Worm (Caenorhabditis elegans) whole organism, early embryonic: ENCODE measurements around the gene cest-31.

Experiments
- B0310.2 ChIP-seq: sonication (generic microtip); optimal IDR thresholded peaks from 2 replicates; lab custom pipeline; 2016; ENCODE audit warnings: mild to moderate bottlenecking, missing genetic modification characterization, missing compliant biosample characterization
- F13C5.2 ChIP-seq: sonication (generic microtip); optimal IDR thresholded peaks from 2 replicates; lab custom pipeline; 2017; ENCODE audit warnings: mild to moderate bottlenecking, missing genetic modification characterization, inconsistent platforms, missing compliant biosample characterization
- aly-1 ChIP-seq: sonication (generic microtip); optimal IDR thresholded peaks from 2 replicates; lab custom pipeline; 2016; ENCODE audit warnings: missing genetic modification characterization, missing compliant biosample characterization
- ama-1 ChIP-seq: fragments of 150-350 bp; optimal IDR thresholded peaks from 2 replicates; lab custom pipeline; 2014
- ceh-13 ChIP-seq: fragments of 200-800 bp; sonication (Bioruptor generic); optimal IDR thresholded peaks from 2 replicates; lab custom pipeline; 2018; ENCODE audit warnings: mild to moderate bottlenecking, missing genetic modification characterization, missing compliant biosample characterization
- ceh-36 ChIP-seq: sonication (generic microtip); optimal IDR thresholded peaks from 2 replicates; lab custom pipeline; 2016; ENCODE audit warnings: missing genetic modification characterization, inconsistent platforms, missing compliant biosample characterization
- ets-7 ChIP-seq: sonication (generic microtip); optimal IDR thresholded peaks from 2 replicates; lab custom pipeline; 2016; ENCODE audit warnings: missing genotype, missing genetic modification characterization, missing compliant biosample characterization
- flt-1 ChIP-seq: fragments of 200-800 bp; sonication (Bioruptor generic); IDR thresholded peaks from 2 replicates; pipeline ENCODE4 v1.3.6; 2022; ENCODE audit warnings: missing genetic modification characterization, missing compliant biosample characterization
- hmbx-1 ChIP-seq: sonication (generic microtip); optimal IDR thresholded peaks from 2 replicates; lab custom pipeline; 2016; ENCODE audit warnings: mild to moderate bottlenecking, missing genetic modification characterization, missing compliant biosample characterization
- hmg-4 ChIP-seq: fragments of 200-800 bp; sonication (Bioruptor generic); optimal IDR thresholded peaks from 2 replicates; lab custom pipeline; 2018; ENCODE audit warnings: mild to moderate bottlenecking, missing genetic modification characterization, missing compliant biosample characterization
- hnd-1 ChIP-seq: sonication (generic microtip); optimal IDR thresholded peaks from 2 replicates; lab custom pipeline; 2016; ENCODE audit warnings: missing genetic modification characterization, missing compliant biosample characterization
- pes-1 ChIP-seq: fragments of 200-800 bp; sonication (Bioruptor generic); IDR thresholded peaks from 2 replicates; pipeline ENCODE4 v1.3.6; 2022; ENCODE audit warnings: missing genetic modification reagents, missing genetic modification characterization, missing compliant biosample characterization
- scrt-1 ChIP-seq: fragments of 200-800 bp; sonication (Bioruptor generic); IDR thresholded peaks from 2 replicates; pipeline ENCODE4 v1.3.6; 2022; ENCODE audit warnings: missing genetic modification characterization, missing compliant biosample characterization
- sea-1 ChIP-seq: fragments of 200-800 bp; sonication (Bioruptor generic); conservative IDR thresholded peaks from 2 replicates; pipeline ENCODE4 v1.3.6; 2022; ENCODE audit warnings: missing genetic modification characterization, missing compliant biosample characterization
- tbx-11 ChIP-seq: fragments of 200-800 bp; sonication (Bioruptor generic); IDR thresholded peaks from 2 replicates; pipeline ENCODE4 v1.3.6; 2022; ENCODE audit warnings: missing genetic modification characterization, missing compliant biosample characterization
- tbx-37 ChIP-seq: fragments of 200-800 bp; sonication (Bioruptor generic); conservative IDR thresholded peaks from 2 replicates; pipeline ENCODE4 v1.3.6; 2022; ENCODE audit warnings: missing genetic modification reagents, missing genetic modification characterization, missing compliant biosample characterization
- tra-4 ChIP-seq: sonication (generic microtip); optimal IDR thresholded peaks from 2 replicates; lab custom pipeline; 2017; ENCODE audit warnings: missing genetic modification characterization, missing compliant biosample characterization

cest-31 gene

ce11 chrV:6661658-6662057 is 12.4 kb upstream of the cest-31 start:
- no peak for TF ChIP-seq B0310.2
- TF ChIP-seq F13C5.2 (tag; lab: Kevin White, UChicago): no peak
- TF ChIP-seq ceh-13: no peak
- no peak for TF ChIP-seq tbx-11 (GFP tag; lab: Robert Waterston, UW)
- TF ChIP-seq scrt-1: no peak
- no peak for TF ChIP-seq tra-4 (tag; lab: Kevin White, UChicago)
- TF ChIP-seq pes-1 (GFP tag; lab: Robert Waterston, UW): no peak
- no peak for TF ChIP-seq sea-1 (GFP tag; lab: Robert Waterston, UW)
- no peak for TF ChIP-seq hmg-4 (GFP tag; lab: Kevin White, UChicago)
- no peak for TF ChIP-seq ceh-36 (tag; lab: Kevin White, UChicago)
- no peak for TF ChIP-seq tbx-37 (GFP tag; lab: Robert Waterston, UW)
- TF ChIP-seq hmbx-1 (tag; lab: Kevin White, UChicago): no peak
- TF ChIP-seq hnd-1 (tag; lab: Kevin White, UChicago): no peak
- no peak for TF ChIP-seq flt-1 (GFP tag; lab: Robert Waterston, UW)
- no peak for TF ChIP-seq ama-1
- no peak for TF ChIP-seq ets-7 (tag; lab: Kevin White, UChicago)
- TF ChIP-seq aly-1 (tag; lab: Kevin White, UChicago): no peak

- TF ChIP-seq ceh-36 (tag; lab: Kevin White, UChicago) (no peak), flt-1 (GFP tag; lab: Robert Waterston, UW) (no peak), hnd-1 (tag; lab: Kevin White, UChicago) (no peak), pes-1 (GFP tag; lab: Robert Waterston, UW) (no peak), hmbx-1 (tag; lab: Kevin White, UChicago) (no peak), scrt-1 (no peak), tra-4 (tag; lab: Kevin White, UChicago) (no peak), tbx-11 (GFP tag; lab: Robert Waterston, UW) (no peak), ama-1 (no peak), sea-1 (GFP tag; lab: Robert Waterston, UW) (no peak), ceh-13 (no peak), ets-7 (tag; lab: Kevin White, UChicago) (no peak), F13C5.2 (tag; lab: Kevin White, UChicago) (no peak), tbx-37 (GFP tag; lab: Robert Waterston, UW) (no peak), B0310.2 (no peak), aly-1 (tag; lab: Kevin White, UChicago) (no peak), hmg-4 (GFP tag; lab: Kevin White, UChicago) (no peak)
Observed at ce11 chrV:6662505-6662904, 11.6 kb upstream of the cest-31 start.

ce11 chrV:6665751-6666150 is 8.3 kb upstream of the cest-31 start, which contains the start of gene pmp-5:
Gene pmp-5 (minus strand): TSS chrV:6665813.
- TF ChIP-seq hmbx-1 (tag; lab: Kevin White, UChicago): no peak
- no peak for TF ChIP-seq tbx-37 (GFP tag; lab: Robert Waterston, UW)
- no peak for TF ChIP-seq flt-1 (GFP tag; lab: Robert Waterston, UW)
- no peak for TF ChIP-seq sea-1 (GFP tag; lab: Robert Waterston, UW)
- no peak for TF ChIP-seq ama-1
- TF ChIP-seq F13C5.2 (tag; lab: Kevin White, UChicago): no peak
- TF ChIP-seq pes-1 (GFP tag; lab: Robert Waterston, UW): no peak
- no peak for TF ChIP-seq scrt-1
- no peak for TF ChIP-seq ceh-13
- no peak for TF ChIP-seq ceh-36 (tag; lab: Kevin White, UChicago)
- no peak for TF ChIP-seq B0310.2
- TF ChIP-seq tra-4 (tag; lab: Kevin White, UChicago): no peak
- no peak for TF ChIP-seq hnd-1 (tag; lab: Kevin White, UChicago)
- TF ChIP-seq ets-7 (tag; lab: Kevin White, UChicago): no peak
- TF ChIP-seq hmg-4 (GFP tag; lab: Kevin White, UChicago): no peak
- TF ChIP-seq aly-1 (tag; lab: Kevin White, UChicago): no peak
- TF ChIP-seq tbx-11 (GFP tag; lab: Robert Waterston, UW): no peak

DNA sequence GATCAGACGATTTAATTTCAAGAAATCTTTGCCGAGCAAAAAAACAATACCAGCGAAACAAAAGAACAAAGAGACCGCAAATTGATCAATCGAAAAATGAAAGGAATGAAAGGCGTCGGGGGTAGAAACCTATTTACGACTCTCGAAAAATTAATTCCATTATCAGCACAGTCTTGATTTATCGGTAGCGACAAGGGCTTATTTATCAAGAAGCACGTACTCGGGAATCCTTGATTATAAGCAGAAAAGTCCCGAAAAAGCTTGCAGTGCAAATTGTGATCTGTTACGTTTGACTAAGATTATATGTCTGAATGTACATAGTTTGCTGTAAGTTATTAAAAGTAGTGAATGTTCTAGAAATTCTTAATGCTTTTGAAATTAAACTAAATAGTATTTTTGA is 7.5 kb upstream of the cest-31 start:
- TF ChIP-seq ama-1 (no peak), ceh-36 (tag; lab: Kevin White, UChicago) (no peak), pes-1 (GFP tag; lab: Robert Waterston, UW) (no peak), scrt-1 (no peak), hmg-4 (GFP tag; lab: Kevin White, UChicago) (no peak), F13C5.2 (tag; lab: Kevin White, UChicago) (no peak), aly-1 (tag; lab: Kevin White, UChicago) (no peak), ets-7 (tag; lab: Kevin White, UChicago) (no peak), flt-1 (GFP tag; lab: Robert Waterston, UW) (no peak), tbx-37 (GFP tag; lab: Robert Waterston, UW) (no peak), ceh-13 (no peak), B0310.2 (no peak), sea-1 (GFP tag; lab: Robert Waterston, UW) (no peak), hmbx-1 (tag; lab: Kevin White, UChicago) (no peak), hnd-1 (tag; lab: Kevin White, UChicago) (no peak), tra-4 (tag; lab: Kevin White, UChicago) (no peak), tbx-11 (GFP tag; lab: Robert Waterston, UW) (no peak)

ce11 chrV:6668741-6669140 is 5.3 kb upstream of the cest-31 start, which contains the start of gene str-180:
Gene str-180 (minus strand): TSS chrV:6668841.
- TF ChIP-seq scrt-1: no peak

DNA sequence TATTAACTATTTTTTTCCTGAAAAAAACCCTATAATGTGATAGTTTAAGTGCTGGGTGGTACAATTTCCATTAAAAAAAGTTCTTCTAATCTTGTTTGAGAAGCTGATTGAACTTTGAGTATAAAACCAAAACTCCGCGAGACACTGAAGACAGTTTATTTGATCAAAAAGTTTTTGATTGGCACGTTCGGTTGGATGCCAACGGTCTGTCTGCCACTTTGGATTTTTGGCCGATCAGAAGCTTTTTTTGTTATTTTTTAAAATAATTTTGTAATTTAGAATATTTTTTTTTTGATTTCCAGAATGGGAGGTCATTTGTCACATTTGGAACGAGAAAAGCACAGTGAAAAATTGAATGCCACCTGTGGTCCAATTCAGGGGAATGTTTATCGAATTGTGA is 4.5 kb upstream of the cest-31 start, which contains the start of gene cest-28:
cest-28 (plus strand) TSS at position 301 of the 400 bp plus-strand sequence.
- no peak for TF ChIP-seq hmg-4 (GFP tag; lab: Kevin White, UChicago)

- TF ChIP-seq pes-1 (GFP tag; lab: Robert Waterston, UW) (no peak), tbx-11 (GFP tag; lab: Robert Waterston, UW) (no peak), hmbx-1 (tag; lab: Kevin White, UChicago) (no peak), aly-1 (tag; lab: Kevin White, UChicago) (no peak), F13C5.2 (tag; lab: Kevin White, UChicago) (no peak), flt-1 (GFP tag; lab: Robert Waterston, UW) (no peak), sea-1 (GFP tag; lab: Robert Waterston, UW) (no peak), hmg-4 (GFP tag; lab: Kevin White, UChicago) (no peak), tbx-37 (GFP tag; lab: Robert Waterston, UW) (no peak), B0310.2 (no peak), ets-7 (tag; lab: Kevin White, UChicago) (no peak), hnd-1 (tag; lab: Kevin White, UChicago) (no peak), tra-4 (tag; lab: Kevin White, UChicago) (no peak), ceh-36 (tag; lab: Kevin White, UChicago) (no peak), ceh-13 (no peak)
Observed at ce11 chrV:6676158-6676849, 2.2 kb downstream of the cest-31 start, which contains the start of gene cest-34. Gene cest-34 (plus strand): TSS chrV:6676799.
